Fruit fly (Drosophila melanogaster) whole organism, embryonic: ENCODE measurements around the gene arm.
A peak's percentile ranks its signal among the peaks of the same experiment; 100 is the strongest.

Experiments used
- Blimp-1 ChIP-seq: fragments of 200-800 bp; sonication (Bioruptor generic); optimal IDR thresholded peaks from 3 replicates; lab custom pipeline; 2018; ENCODE audit warnings: missing biosample characterization, missing genetic modification characterization, mild to moderate bottlenecking, moderate library complexity, missing genetic modification reagents
- CG10147 ChIP-seq: fragments of 200-800 bp; sonication (Bioruptor generic); optimal IDR thresholded peaks from 2 replicates; lab custom pipeline; 2019; ENCODE audit warnings: missing biosample characterization, mild to moderate bottlenecking, missing genetic modification characterization, moderate library complexity
- CG10654 ChIP-seq: fragments of 200-800 bp; sonication (Bioruptor generic); optimal IDR thresholded peaks from 2 replicates; lab custom pipeline; 2016; ENCODE audit warnings: missing biosample characterization, missing genetic modification characterization
- CG11085 ChIP-seq: fragments of 200-800 bp; sonication (Bioruptor generic); IDR thresholded peaks from 2 replicates; pipeline ENCODE4 v1.3.6; 2022; ENCODE audit warnings: missing biosample characterization, missing genetic modification characterization
- CG12236 ChIP-seq: fragments of 200-800 bp; sonication (Bioruptor generic); optimal IDR thresholded peaks from 2 replicates; lab custom pipeline; 2016; ENCODE audit warnings: missing biosample characterization, missing genetic modification characterization
- CG14667 ChIP-seq: fragments of 200-800 bp; sonication (Bioruptor generic); IDR thresholded peaks from 2 replicates; pipeline ENCODE4 v1.3.6; 2022; ENCODE audit warnings: missing biosample characterization, missing genetic modification characterization
- CG14860 ChIP-seq: fragments of 200-800 bp; sonication (Bioruptor generic); IDR thresholded peaks from 3 replicates; pipeline ENCODE4 v1.3.6; 2022; ENCODE audit warnings: missing biosample characterization, missing genetic modification characterization; ENCODE audit not compliant: partially characterized antibody
- CG16779 ChIP-seq: fragments of 200-800 bp; sonication (Bioruptor generic); IDR thresholded peaks from 2 replicates; pipeline ENCODE4 v1.3.6; 2022; ENCODE audit warnings: missing biosample characterization, missing genetic modification characterization
- CG17328 ChIP-seq: fragments of 200-800 bp; sonication (Bioruptor generic); IDR thresholded peaks from 2 replicates; pipeline ENCODE4 v1.3.6; 2022; ENCODE audit warnings: missing biosample characterization, missing genetic modification characterization
- CG17359 ChIP-seq: fragments of 200-800 bp; sonication (Bioruptor generic); optimal IDR thresholded peaks from 3 replicates; lab custom pipeline; 2018; ENCODE audit warnings: missing biosample characterization, mild to moderate bottlenecking, missing genetic modification characterization, moderate library complexity
- CG2120 ChIP-seq: fragments of 200-800 bp; sonication (Bioruptor generic); optimal IDR thresholded peaks from 3 replicates; lab custom pipeline; 2016; ENCODE audit warnings: missing biosample characterization, missing genetic modification characterization
- CG2875 ChIP-seq: fragments of 200-800 bp; sonication (Bioruptor generic); optimal IDR thresholded peaks from 2 replicates; lab custom pipeline; 2017; ENCODE audit warnings: missing biosample characterization, mild to moderate bottlenecking, missing genetic modification characterization, missing genetic modification reagents
- CG30020 ChIP-seq: fragments of 200-800 bp; optimal IDR thresholded peaks from 2 replicates; lab custom pipeline; 2019; ENCODE audit warnings: missing biosample characterization, mild to moderate bottlenecking, missing genetic modification characterization, moderate library complexity
- CG31365 ChIP-seq: fragments of 200-800 bp; sonication (Bioruptor generic); optimal IDR thresholded peaks from 2 replicates; lab custom pipeline; 2018; ENCODE audit warnings: missing biosample characterization, mild to moderate bottlenecking, missing genetic modification characterization
- CG33213 ChIP-seq: fragments of 200-800 bp; sonication (Bioruptor generic); optimal IDR thresholded peaks from 3 replicates; lab custom pipeline; 2016; ENCODE audit warnings: missing biosample characterization, missing genetic modification characterization
- CG4854 ChIP-seq: fragments of 200-800 bp; sonication (Bioruptor generic); optimal IDR thresholded peaks from 2 replicates; lab custom pipeline; 2016; ENCODE audit warnings: missing biosample characterization, missing genetic modification characterization, inconsistent platforms
- CG6654 ChIP-seq: fragments of 200-800 bp; sonication (Bioruptor generic); optimal IDR thresholded peaks from 2 replicates; lab custom pipeline; 2017; ENCODE audit warnings: missing biosample characterization, mild to moderate bottlenecking, missing genetic modification characterization
- CG6689 ChIP-seq: fragments of 200-800 bp; sonication (Bioruptor generic); IDR thresholded peaks from 2 replicates; pipeline ENCODE4 v1.3.6; 2022; ENCODE audit warnings: missing biosample characterization, missing genetic modification characterization
- CG8478 ChIP-seq: fragments of >200 bp; optimal IDR thresholded peaks from 2 replicates; lab custom pipeline; 2018
- CG8944 ChIP-seq: fragments of 200-800 bp; sonication (Bioruptor generic); optimal IDR thresholded peaks from 3 replicates; lab custom pipeline; 2016; ENCODE audit warnings: missing biosample characterization, missing genetic modification characterization
- CoRest ChIP-seq: fragments of 200-800 bp; sonication (Bioruptor generic); optimal IDR thresholded peaks from 3 replicates; lab custom pipeline; 2018; ENCODE audit warnings: missing biosample characterization, mild to moderate bottlenecking, missing genetic modification characterization, moderate library complexity
- Dfd ChIP-seq, 2 experiments: fragments of >200 bp; optimal IDR thresholded peaks; 2 replicates each; lab custom pipeline; 2017; ENCODE audit warnings: missing biosample characterization in 2 of 2, missing genetic modification characterization in 2 of 2
- Dip2 ChIP-seq: fragments of 200-800 bp; sonication (Bioruptor generic); IDR thresholded peaks from 2 replicates; pipeline ENCODE4 v1.3.6; 2022; ENCODE audit warnings: missing biosample characterization, missing genetic modification characterization
- Doc2 ChIP-seq: fragments of 200-800 bp; sonication (Bioruptor generic); IDR thresholded peaks from 2 replicates; pipeline ENCODE4 v1.3.6; 2022; ENCODE audit warnings: missing biosample characterization, missing genetic modification characterization
- Eip74EF ChIP-seq, 2 experiments: fragments of 200-800 bp in 1 of 2; fragments of >200 bp in 1 of 2; sonication (Bioruptor generic) in 1 of 2; optimal IDR thresholded peaks; 2 replicates each; lab custom pipeline; 2017 to 2019; ENCODE audit warnings: missing biosample characterization in 2 of 2, missing genetic modification characterization in 2 of 2, mild to moderate bottlenecking in 1 of 2, moderate library complexity in 1 of 2
- Hr39 ChIP-seq: fragments of >200 bp; optimal IDR thresholded peaks from 2 replicates; lab custom pipeline; 2017
- Mad ChIP-seq: fragments of 200-800 bp; sonication (Bioruptor generic); optimal IDR thresholded peaks from 2 replicates; lab custom pipeline; 2016; ENCODE audit warnings: missing biosample characterization, missing genetic modification characterization
- NC2β ChIP-seq: fragments of 200-800 bp; sonication (Bioruptor generic); optimal IDR thresholded peaks from 2 replicates; lab custom pipeline; 2016; ENCODE audit warnings: missing biosample characterization, missing genetic modification characterization
- Neu2 ChIP-seq: fragments of 200-800 bp; sonication (Bioruptor generic); optimal IDR thresholded peaks from 3 replicates; lab custom pipeline; 2016; ENCODE audit warnings: missing biosample characterization, missing genetic modification characterization, borderline replicate concordance
- Oli ChIP-seq: fragments of 200-800 bp; sonication (Bioruptor generic); optimal IDR thresholded peaks from 2 replicates; lab custom pipeline; 2018; ENCODE audit warnings: missing biosample characterization, mild to moderate bottlenecking, missing genetic modification characterization, moderate library complexity
- Sin3A ChIP-seq: fragments of >200 bp; optimal IDR thresholded peaks from 2 replicates; lab custom pipeline; 2018
- Usf ChIP-seq: fragments of 200-800 bp; sonication (Bioruptor generic); optimal IDR thresholded peaks from 2 replicates; lab custom pipeline; 2017; ENCODE audit warnings: missing genotype, missing biosample characterization, missing genetic modification characterization
- Vsx1 ChIP-seq: fragments of 200-800 bp; sonication (Bioruptor generic); optimal IDR thresholded peaks from 2 replicates; lab custom pipeline; 2017; ENCODE audit warnings: missing biosample characterization, mild to moderate bottlenecking, missing genetic modification characterization, missing genetic modification reagents
- YL-1 ChIP-seq: fragments of 200-800 bp; sonication (Bioruptor generic); optimal IDR thresholded peaks from 3 replicates; lab custom pipeline; 2017; ENCODE audit warnings: missing biosample characterization, mild to moderate bottlenecking, missing genetic modification characterization
- ato ChIP-seq: fragments of 200-800 bp; sonication (Bioruptor generic); IDR thresholded peaks from 2 replicates; pipeline ENCODE4 v1.3.6; 2022; ENCODE audit warnings: missing biosample characterization, missing genetic modification characterization; ENCODE audit not compliant: partially characterized antibody
- bab2 ChIP-seq: fragments of 200-800 bp; sonication (Bioruptor generic); optimal IDR thresholded peaks from 2 replicates; lab custom pipeline; 2016; ENCODE audit warnings: missing biosample characterization, missing genetic modification characterization
- bigmax ChIP-seq: fragments of 200-800 bp; sonication (Bioruptor generic); optimal IDR thresholded peaks from 2 replicates; lab custom pipeline; 2018; ENCODE audit warnings: missing biosample characterization, mild to moderate bottlenecking, missing genetic modification characterization
- crp ChIP-seq, 2 experiments: fragments of 200-800 bp; sonication (Bioruptor generic); optimal IDR thresholded peaks; 2 replicates in 1 of 2; 3 replicates in 1 of 2; lab custom pipeline; 2017; ENCODE audit warnings: missing biosample characterization in 2 of 2, missing genetic modification characterization in 2 of 2, mild to moderate bottlenecking in 1 of 2, moderate library complexity in 1 of 2
- disco-r ChIP-seq: fragments of 200-800 bp; sonication (Bioruptor generic); optimal IDR thresholded peaks from 2 replicates; lab custom pipeline; 2016; ENCODE audit warnings: missing biosample characterization, missing genetic modification characterization
- fru ChIP-seq: fragments of >200 bp; optimal IDR thresholded peaks from 2 replicates; lab custom pipeline; 2017
- gcm2 ChIP-seq: fragments of 200-800 bp; sonication (Bioruptor generic); optimal IDR thresholded peaks from 2 replicates; lab custom pipeline; 2016; ENCODE audit warnings: missing biosample characterization, missing genetic modification characterization
- gfzf ChIP-seq: fragments of 200-800 bp; sonication (Bioruptor generic); optimal IDR thresholded peaks from 2 replicates; lab custom pipeline; 2016; ENCODE audit warnings: missing biosample characterization, mild to moderate bottlenecking, missing genetic modification characterization, moderate library complexity
- ham ChIP-seq: fragments of 200-800 bp; sonication (Bioruptor generic); IDR thresholded peaks from 2 replicates; pipeline ENCODE4 v1.3.6; 2022; ENCODE audit warnings: missing biosample characterization, missing genetic modification characterization
- lbe ChIP-seq: fragments of 200-800 bp; sonication (Bioruptor generic); optimal IDR thresholded peaks from 2 replicates; lab custom pipeline; 2016; ENCODE audit warnings: missing biosample characterization, mild to moderate bottlenecking, missing genetic modification characterization
- prd ChIP-seq, 3 experiments: fragments of >200 bp in 2 of 3; fragments of 200-800 bp in 1 of 3; sonication (Bioruptor generic) in 1 of 3; optimal IDR thresholded peaks in 2 of 3; IDR thresholded peaks in 1 of 3; 2 replicates in 2 of 3; 3 replicates in 1 of 3; pipeline versions ENCODE4 v1.3.6 to Lab custom; 2017 to 2022; ENCODE audit warnings: missing biosample characterization in 1 of 3, missing genetic modification characterization in 1 of 3
- rib ChIP-seq: fragments of 200-800 bp; sonication (Bioruptor generic); IDR thresholded peaks from 2 replicates; pipeline ENCODE4 v1.3.6; 2022; ENCODE audit warnings: missing biosample characterization, missing genetic modification characterization
- scrt ChIP-seq: fragments of 200-800 bp; sonication (Bioruptor generic); optimal IDR thresholded peaks from 2 replicates; lab custom pipeline; 2018; ENCODE audit warnings: missing biosample characterization, mild to moderate bottlenecking, missing genetic modification characterization, moderate library complexity
- sens-2 ChIP-seq: fragments of 200-800 bp; sonication (Bioruptor generic); IDR thresholded peaks from 2 replicates; pipeline ENCODE4 v1.3.6; 2022; ENCODE audit warnings: missing biosample characterization, missing genetic modification characterization
- slp2 ChIP-seq: fragments of 200-800 bp; sonication (Bioruptor generic); optimal IDR thresholded peaks from 2 replicates; lab custom pipeline; 2016; ENCODE audit warnings: missing biosample characterization, missing genetic modification characterization
- sr ChIP-seq: fragments of 200-800 bp; sonication (Bioruptor generic); IDR thresholded peaks from 3 replicates; pipeline ENCODE4 v1.3.6; 2022; ENCODE audit warnings: missing biosample characterization, missing genetic modification characterization
- tap ChIP-seq: fragments of 200-800 bp; optimal IDR thresholded peaks from 3 replicates; lab custom pipeline; 2019; ENCODE audit warnings: missing biosample characterization, mild to moderate bottlenecking, missing genetic modification characterization, moderate library complexity
- wor ChIP-seq: fragments of 200-800 bp; sonication (Bioruptor generic); IDR thresholded peaks from 2 replicates; pipeline ENCODE4 v1.3.6; 2022; ENCODE audit warnings: missing biosample characterization, missing genetic modification characterization

arm gene

dm6 chrX:1854070-1854469 is 46.4 kb downstream of the arm start (continued):
- TF ChIP-seq crp (GFP tag; optimal IDR thresholded peaks at IDR 0.05; lab: Kevin White, UChicago) (no peak), prd (optimal IDR thresholded peaks at IDR 0.05; lab: Kevin White, UChicago) (no peak), prd (GFP tag; IDR thresholded peaks at IDR 0.05; lab: Robert Waterston, UW) (0 out of 3 replicates have a peak, but pooled peaks have one; percentile 20), sr (peak; percentile 52; the same call in 2 of the 3 replicates), CG17328 (GFP tag; lab: Robert Waterston, UW) (no peak), CG17359 (peak; percentile 55), CG31365 (tag; lab: Kevin White, UChicago) (peak; percentile 66), bigmax (peak; percentile 4), fru (lab: Kevin White, UChicago) (no peak), CG8944 (GFP tag; lab: Kevin White, UChicago) (peak; percentile 16), slp2 (GFP tag; lab: Kevin White, UChicago) (no peak), Doc2 (GFP tag; lab: Robert Waterston, UW) (no peak), disco-r (peak; percentile 59), Usf (GFP tag; lab: Kevin White, UChicago) (no peak), Oli (tag; lab: Kevin White, UChicago) (no peak), CG4854 (GFP tag; lab: Kevin White, UChicago) (peak; percentile 72), CG6689 (GFP tag; lab: Robert Waterston, UW) (peak; percentile 23; the same call in 1 of the 2 replicates), CG2875 (GFP tag; lab: Kevin White, UChicago) (peak; percentile 52), CG14860 (GFP tag; lab: Robert Waterston, UW) (no peak), ato (no peak), Mad (GFP tag; lab: Kevin White, UChicago) (no peak), scrt (GFP tag; lab: Kevin White, UChicago) (peak; percentile 68), Sin3A (no peak), lbe (GFP tag; lab: Kevin White, UChicago) (peak; percentile 36), ham (GFP tag; lab: Robert Waterston, UW) (peak; percentile 66; the same call in 1 of the 2 replicates), CG2120 (GFP tag; lab: Kevin White, UChicago) (peak; percentile 81), CG8478 (no peak), Eip74EF (GFP tag; optimal IDR thresholded peaks at IDR 0.05; lab: Kevin White, UChicago) (peak in 1 of 2 experiments; percentile 59), tap (tag; lab: Kevin White, UChicago) (no peak), CG33213 (GFP tag; lab: Kevin White, UChicago) (peak; percentile 64), CG10654 (GFP tag; lab: Kevin White, UChicago) (peak; percentile 45), CG10147 (GFP tag; lab: Kevin White, UChicago) (peak; percentile 26), Vsx1 (GFP tag; lab: Kevin White, UChicago) (peak; percentile 72), YL-1 (GFP tag; lab: Kevin White, UChicago) (peak; percentile 36), wor (GFP tag; lab: Robert Waterston, UW) (no peak), Dip2 (GFP tag; lab: Robert Waterston, UW) (no peak), CG30020 (tag; lab: Kevin White, UChicago) (no peak), CoRest (tag; lab: Kevin White, UChicago) (peak; percentile 15), CG6654 (no peak), rib (GFP tag; lab: Robert Waterston, UW) (peak; percentile 80), CG11085 (GFP tag; lab: Robert Waterston, UW) (no peak), gfzf (GFP tag; lab: Kevin White, UChicago) (no peak), Dfd (GFP tag; optimal IDR thresholded peaks at IDR 0.05; lab: Kevin White, UChicago) (no peak), bab2 (GFP tag; lab: Kevin White, UChicago) (peak; percentile 72), Neu2 (no peak), sens-2 (GFP tag; lab: Robert Waterston, UW) (no peak), CG12236 (GFP tag; lab: Kevin White, UChicago) (no peak), Hr39 (lab: Kevin White, UChicago) (no peak), Blimp-1 (no peak), CG16779 (GFP tag; lab: Robert Waterston, UW) (peak; percentile 65; the same call in 1 of the 2 replicates), CG14667 (GFP tag; lab: Robert Waterston, UW) (no peak), gcm2 (GFP tag; lab: Kevin White, UChicago) (peak; percentile 48), NC2β (GFP tag; lab: Kevin White, UChicago) (no peak)
